Worm (Caenorhabditis elegans): ENCODE data around the gene ifd-2.

DNA sequence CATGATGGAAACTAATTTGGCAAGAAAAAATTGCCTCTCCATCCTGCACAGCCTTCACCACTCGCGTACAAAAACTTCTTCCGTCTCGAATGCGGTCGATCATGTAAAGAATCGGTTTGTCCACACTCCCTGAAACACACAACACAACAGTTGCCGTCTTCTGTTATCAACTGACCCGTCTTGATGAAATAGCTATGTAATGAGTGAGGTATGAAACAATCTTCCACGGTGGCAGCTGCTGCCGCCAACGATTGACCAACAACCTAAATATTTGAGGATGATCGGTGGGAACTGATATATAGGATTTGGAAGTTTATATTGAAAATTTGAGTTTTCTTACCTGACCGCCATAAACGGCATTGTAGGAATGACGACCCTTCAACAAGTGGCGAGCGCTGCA, 3.5 kb downstream of the ifd-2 start:
- TF ChIP-seq somi-1 (GFP tag; optimal IDR thresholded peaks at IDR 0.05) (no peak), nhr-120 (GFP tag; IDR thresholded peaks at IDR 0.05) (no peak), aptf-3 (GFP tag; IDR thresholded peaks at IDR 0.05) (no peak), snpc-3.4 (tag; optimal IDR thresholded peaks at IDR 0.05) (no peak), tbp1 (GFP tag; optimal IDR thresholded peaks at IDR 0.05) (no peak), mes-4 (tag; optimal IDR thresholded peaks at IDR 0.05) (no peak)

Measured in whole organism, young adult.